Fruit fly (Drosophila melanogaster) whole organism, embryonic: Measurements from ENCODE around the gene CG7069.

Source experiments
- Ada2b ChIP-seq: fragments of 200-800 bp; sonication (Bioruptor generic); IDR thresholded peaks from 2 replicates; pipeline ENCODE4 v1.3.6; 2022; ENCODE audit warnings: missing biosample characterization, missing genetic modification characterization
- Awh ChIP-seq: fragments of 200-800 bp; sonication (Bioruptor generic); IDR thresholded peaks from 2 replicates; pipeline ENCODE4, ENCODE4 v1.3.6; 2022; ENCODE audit warnings: missing biosample characterization, missing genetic modification characterization
- Bgb ChIP-seq: fragments of 200-800 bp; sonication (Bioruptor generic); IDR thresholded peaks from 2 replicates; pipeline ENCODE4 v1.3.6; 2022; ENCODE audit warnings: missing biosample characterization, missing genetic modification characterization; ENCODE audit not compliant: partially characterized antibody
- CG10209 ChIP-seq: fragments of 200-800 bp; sonication (Bioruptor generic); optimal IDR thresholded peaks from 3 replicates; lab custom pipeline; 2017; ENCODE audit warnings: missing biosample characterization, mild to moderate bottlenecking, missing genetic modification characterization, missing genetic modification reagents
- CG10321 ChIP-seq: fragments of 200-800 bp; sonication (Bioruptor generic); IDR thresholded peaks from 2 replicates; pipeline ENCODE4 v1.3.6; 2022; ENCODE audit warnings: missing biosample characterization, missing genetic modification characterization
- CG10959 ChIP-seq: fragments of 200-800 bp; sonication (Bioruptor generic); IDR thresholded peaks from 2 replicates; pipeline ENCODE4 v1.3.6; 2022; ENCODE audit warnings: missing biosample characterization, missing genetic modification characterization
- CG11456 ChIP-seq: fragments of 200-800 bp; sonication (Bioruptor generic); IDR thresholded peaks from 3 replicates; pipeline ENCODE4 v1.3.6; 2022; ENCODE audit warnings: missing biosample characterization, missing genetic modification characterization
- CG11560 ChIP-seq: fragments of 200-800 bp; sonication (Bioruptor generic); IDR thresholded peaks from 3 replicates; pipeline ENCODE4 v1.3.6; 2022; ENCODE audit warnings: missing biosample characterization, missing genetic modification characterization
- CG12744 ChIP-seq: fragments of 200-800 bp; sonication (Bioruptor generic); optimal IDR thresholded peaks from 2 replicates; lab custom pipeline; 2016; ENCODE audit warnings: missing biosample characterization, missing genetic modification characterization
- CG14667 ChIP-seq: fragments of 200-800 bp; sonication (Bioruptor generic); IDR thresholded peaks from 2 replicates; pipeline ENCODE4 v1.3.6; 2022; ENCODE audit warnings: missing biosample characterization, missing genetic modification characterization
- CG17829 ChIP-seq: fragments of 200-800 bp; optimal IDR thresholded peaks from 2 replicates; lab custom pipeline; 2019; ENCODE audit warnings: missing biosample characterization, mild to moderate bottlenecking, missing genetic modification characterization, moderate library complexity
- CG3163 ChIP-seq: fragments of 200-800 bp; sonication (Bioruptor generic); optimal IDR thresholded peaks from 3 replicates; lab custom pipeline; 2016; ENCODE audit warnings: missing biosample characterization, missing genetic modification characterization
- CG32767 ChIP-seq: fragments of 200-800 bp; sonication (Bioruptor generic); IDR thresholded peaks from 2 replicates; pipeline ENCODE4 v1.3.6; 2022; ENCODE audit warnings: missing biosample characterization, missing genetic modification characterization
- CG4360 ChIP-seq: fragments of 200-800 bp; sonication (Bioruptor generic); IDR thresholded peaks from 2 replicates; pipeline ENCODE4 v1.3.6; 2022; ENCODE audit warnings: missing biosample characterization, missing genetic modification characterization
- CG6689 ChIP-seq: fragments of 200-800 bp; sonication (Bioruptor generic); IDR thresholded peaks from 2 replicates; pipeline ENCODE4 v1.3.6; 2022; ENCODE audit warnings: missing biosample characterization, missing genetic modification characterization
- CG8924 ChIP-seq: fragments of 200-800 bp; optimal IDR thresholded peaks from 3 replicates; lab custom pipeline; 2019; ENCODE audit warnings: missing biosample characterization, mild to moderate bottlenecking, missing genetic modification characterization, moderate library complexity
- CG9215 ChIP-seq: fragments of 200-800 bp; sonication (Bioruptor generic); IDR thresholded peaks from 2 replicates; pipeline ENCODE4 v1.3.6; 2022; ENCODE audit warnings: missing biosample characterization, missing genetic modification characterization
- CG9932 ChIP-seq: fragments of 200-800 bp; sonication (Bioruptor generic); IDR thresholded peaks from 2 replicates; pipeline ENCODE4 v1.3.6; 2022; ENCODE audit warnings: missing biosample characterization, missing genetic modification characterization
- Drgx ChIP-seq: fragments of 200-800 bp; sonication (Bioruptor generic); IDR thresholded peaks from 2 replicates; pipeline ENCODE4 v1.3.6; 2022; ENCODE audit warnings: missing biosample characterization, missing genetic modification characterization
- Ets97D ChIP-seq: fragments of 200-800 bp; sonication (Bioruptor generic); optimal IDR thresholded peaks from 3 replicates; lab custom pipeline; 2016; ENCODE audit warnings: missing biosample characterization, missing genetic modification characterization
- Fer1 ChIP-seq: fragments of 200-800 bp; sonication (Bioruptor generic); optimal IDR thresholded peaks from 2 replicates; lab custom pipeline; 2017; ENCODE audit warnings: missing biosample characterization, mild to moderate bottlenecking, missing genetic modification characterization
- Gsc ChIP-seq: fragments of 200-800 bp; sonication (Bioruptor generic); IDR thresholded peaks from 2 replicates; pipeline ENCODE4 v1.3.6; 2022; ENCODE audit warnings: missing biosample characterization, missing genetic modification characterization
- Gug ChIP-seq: fragments of 200-800 bp; sonication (Bioruptor generic); IDR thresholded peaks from 4 replicates; pipeline ENCODE4 v1.3.6; 2022; ENCODE audit warnings: missing biosample characterization, missing genetic modification characterization
- HLH54F ChIP-seq: fragments of 200-800 bp; sonication (Bioruptor generic); optimal IDR thresholded peaks from 3 replicates; lab custom pipeline; 2016; ENCODE audit warnings: missing biosample characterization, missing genetic modification characterization
- Hsf ChIP-seq: fragments of 200-800 bp; sonication (Bioruptor generic); optimal IDR thresholded peaks from 3 replicates; lab custom pipeline; 2016; ENCODE audit warnings: missing biosample characterization, missing genetic modification characterization
- Max ChIP-seq: fragments of 200-800 bp; sonication (Bioruptor generic); optimal IDR thresholded peaks from 2 replicates; lab custom pipeline; 2016; ENCODE audit warnings: missing biosample characterization, mild to moderate bottlenecking, missing genetic modification characterization
- Meics ChIP-seq: fragments of 200-800 bp; sonication (Bioruptor generic); optimal IDR thresholded peaks from 2 replicates; lab custom pipeline; 2017; ENCODE audit warnings: missing biosample characterization, mild to moderate bottlenecking, missing genetic modification characterization
- NK7.1 ChIP-seq: fragments of 200-800 bp; sonication (Bioruptor generic); optimal IDR thresholded peaks from 3 replicates; lab custom pipeline; 2016; ENCODE audit warnings: missing biosample characterization, missing genetic modification characterization
- Neu2 ChIP-seq: fragments of 200-800 bp; sonication (Bioruptor generic); optimal IDR thresholded peaks from 3 replicates; lab custom pipeline; 2016; ENCODE audit warnings: missing biosample characterization, missing genetic modification characterization, borderline replicate concordance
- Ptx1 ChIP-seq: fragments of 200-800 bp; sonication (Bioruptor generic); IDR thresholded peaks from 2 replicates; pipeline ENCODE4 v1.3.6; 2022; ENCODE audit warnings: missing biosample characterization, missing genetic modification characterization
- Side ChIP-seq: fragments of 200-800 bp; sonication (Bioruptor generic); optimal IDR thresholded peaks from 2 replicates; lab custom pipeline; 2016; ENCODE audit warnings: missing biosample characterization, missing genetic modification characterization
- az2 ChIP-seq: fragments of 200-800 bp; sonication (Bioruptor generic); optimal IDR thresholded peaks from 3 replicates; lab custom pipeline; 2016; ENCODE audit warnings: missing biosample characterization, missing genetic modification characterization
- bab2 ChIP-seq: fragments of 200-800 bp; sonication (Bioruptor generic); optimal IDR thresholded peaks from 2 replicates; lab custom pipeline; 2016; ENCODE audit warnings: missing biosample characterization, missing genetic modification characterization
- br ChIP-seq: fragments of >200 bp; optimal IDR thresholded peaks from 2 replicates; lab custom pipeline; 2017
- chn ChIP-seq: fragments of 200-800 bp; sonication (Bioruptor generic); optimal IDR thresholded peaks from 2 replicates; lab custom pipeline; 2016; ENCODE audit warnings: missing biosample characterization, missing genetic modification characterization
- crp ChIP-seq, 2 experiments: fragments of 200-800 bp; sonication (Bioruptor generic); optimal IDR thresholded peaks; 2 replicates in 1 of 2; 3 replicates in 1 of 2; lab custom pipeline; 2017; ENCODE audit warnings: missing biosample characterization in 2 of 2, missing genetic modification characterization in 2 of 2, mild to moderate bottlenecking in 1 of 2, moderate library complexity in 1 of 2
- disco-r ChIP-seq: fragments of 200-800 bp; sonication (Bioruptor generic); optimal IDR thresholded peaks from 2 replicates; lab custom pipeline; 2016; ENCODE audit warnings: missing biosample characterization, missing genetic modification characterization
- fd64A ChIP-seq: fragments of 200-800 bp; sonication (Bioruptor generic); optimal IDR thresholded peaks from 3 replicates; lab custom pipeline; 2018; ENCODE audit warnings: missing biosample characterization, mild to moderate bottlenecking, missing genetic modification characterization
- fru ChIP-seq: fragments of >200 bp; optimal IDR thresholded peaks from 2 replicates; lab custom pipeline; 2017
- gce ChIP-seq: fragments of 200-800 bp; sonication (Bioruptor generic); IDR thresholded peaks from 3 replicates; pipeline ENCODE4 v1.3.6; 2022; ENCODE audit warnings: missing biosample characterization, missing genetic modification characterization
- gro ChIP-seq: fragments of 200-800 bp; sonication (Bioruptor generic); optimal IDR thresholded peaks from 2 replicates; lab custom pipeline; 2016; ENCODE audit warnings: missing biosample characterization, missing genetic modification characterization
- hkb ChIP-seq, 2 experiments: fragments of 200-800 bp in 1 of 2; fragments of >200 bp in 1 of 2; sonication (Bioruptor generic) in 1 of 2; IDR thresholded peaks in 1 of 2; optimal IDR thresholded peaks in 1 of 2; 2 replicates each; pipeline versions ENCODE4 v1.3.6 to Lab custom; 2017 to 2022; ENCODE audit warnings: missing biosample characterization in 1 of 2, missing genetic modification characterization in 1 of 2
- ken ChIP-seq: fragments of 200-800 bp; sonication (Bioruptor generic); IDR thresholded peaks from 3 replicates; pipeline ENCODE4 v1.3.6; 2022; ENCODE audit warnings: missing biosample characterization, missing genetic modification characterization
- nau ChIP-seq: fragments of 200-800 bp; sonication (Bioruptor generic); optimal IDR thresholded peaks from 3 replicates; lab custom pipeline; 2017; ENCODE audit warnings: missing biosample characterization, mild to moderate bottlenecking, missing genetic modification characterization, missing genetic modification reagents
- pho ChIP-seq: fragments of 200-800 bp; sonication (Bioruptor generic); optimal IDR thresholded peaks from 2 replicates; lab custom pipeline; 2016; ENCODE audit warnings: missing biosample characterization, missing genetic modification characterization
- sens ChIP-seq: fragments of 200-800 bp; sonication (Bioruptor generic); peaks from one replicate; lab custom pipeline; 2016; ENCODE audit warnings: missing biosample characterization, missing genetic modification characterization
- sqz ChIP-seq: fragments of 200-800 bp; sonication (Bioruptor generic); optimal IDR thresholded peaks from 3 replicates; lab custom pipeline; 2018; ENCODE audit warnings: missing biosample characterization, mild to moderate bottlenecking, missing genetic modification characterization
- ssp ChIP-seq: fragments of 200-800 bp; sonication (Bioruptor generic); IDR thresholded peaks from 2 replicates; pipeline ENCODE4 v1.3.6; 2022; ENCODE audit warnings: missing biosample characterization, missing genetic modification characterization
- tup ChIP-seq: fragments of 200-800 bp; sonication (Bioruptor generic); optimal IDR thresholded peaks from 2 replicates; lab custom pipeline; 2016; ENCODE audit warnings: missing biosample characterization, mild to moderate bottlenecking, missing genetic modification characterization, moderate library complexity
- twi ChIP-seq: fragments of 200-800 bp; optimal IDR thresholded peaks from 2 replicates; lab custom pipeline; 2019; ENCODE audit warnings: missing biosample characterization, mild to moderate bottlenecking, missing genetic modification characterization, moderate library complexity
- vfl ChIP-seq: fragments of 200-800 bp; sonication (Bioruptor generic); optimal IDR thresholded peaks from 2 replicates; lab custom pipeline; 2016; ENCODE audit warnings: missing biosample characterization, missing genetic modification characterization
- z ChIP-seq: fragments of 200-800 bp; sonication (Bioruptor generic); IDR thresholded peaks from 3 replicates; pipeline ENCODE4 v1.3.6; 2022; ENCODE audit warnings: missing biosample characterization, missing genetic modification characterization
- zen ChIP-seq: fragments of 200-800 bp; sonication (Bioruptor generic); optimal IDR thresholded peaks from 3 replicates; lab custom pipeline; 2018; ENCODE audit warnings: missing biosample characterization, mild to moderate bottlenecking, missing genetic modification characterization, moderate library complexity

Gene CG7069

dm6 chr3R:22421618-22422017, 49.0 kb downstream of the CG7069 start (continued):
- TF ChIP-seq gro (GFP tag; lab: Kevin White, UChicago): peak; percentile 27
- peak; percentile 41 for TF ChIP-seq CG17829
- no peak for TF ChIP-seq crp (GFP tag; optimal IDR thresholded peaks at IDR 0.05; lab: Kevin White, UChicago)
- peak; percentile 39 for TF ChIP-seq chn
- TF ChIP-seq sqz (GFP tag; lab: Kevin White, UChicago): no peak
- no peak for TF ChIP-seq zen
- TF ChIP-seq CG14667 (GFP tag; lab: Robert Waterston, UW): peak; percentile 63
- peak; percentile 63 for TF ChIP-seq Fer1 (GFP tag; lab: Kevin White, UChicago)
- peak; percentile 71 for TF ChIP-seq CG6689 (GFP tag; lab: Robert Waterston, UW)
- TF ChIP-seq ken: peak; percentile 70; the same call in 2 of the 3 replicates
- peak; percentile 84 for TF ChIP-seq Ada2b (GFP tag; lab: Robert Waterston, UW)
- TF ChIP-seq tup (GFP tag; lab: Kevin White, UChicago): no peak
- TF ChIP-seq Drgx (GFP tag; lab: Robert Waterston, UW): peak; percentile 78
- peak; percentile 46 for TF ChIP-seq NK7.1 (GFP tag; lab: Kevin White, UChicago)
- TF ChIP-seq Meics: peak; percentile 62
- TF ChIP-seq az2: peak; percentile 56
- peak; percentile 50 for TF ChIP-seq bab2
- peak; percentile 75 for TF ChIP-seq Gug (GFP tag; lab: Robert Waterston, UW)
- peak; percentile 10 for TF ChIP-seq CG12744 (GFP tag; lab: Kevin White, UChicago)
- TF ChIP-seq Side (GFP tag; lab: Kevin White, UChicago): peak; percentile 5
- TF ChIP-seq twi (tag; lab: Kevin White, UChicago): peak; percentile 24
- TF ChIP-seq Bgb (GFP tag; lab: Robert Waterston, UW): no peak
- TF ChIP-seq HLH54F (GFP tag; lab: Kevin White, UChicago): peak; percentile 27
- TF ChIP-seq gce (GFP tag; lab: Robert Waterston, UW): peak; percentile 73; the same call in 2 of the 3 replicates
- TF ChIP-seq fru (lab: Kevin White, UChicago): no peak
- TF ChIP-seq pho (GFP tag; lab: Kevin White, UChicago): peak; percentile 62
- peak; percentile 51 for TF ChIP-seq ssp (GFP tag; lab: Robert Waterston, UW)
- no peak for TF ChIP-seq fd64A
- TF ChIP-seq CG4360 (GFP tag; lab: Robert Waterston, UW): 0 out of 2 replicates have a peak, but pooled peaks have one; percentile 11
- peak; percentile 43 for TF ChIP-seq hkb (optimal IDR thresholded peaks at IDR 0.05; lab: Kevin White, UChicago)
- TF ChIP-seq hkb (GFP tag; IDR thresholded peaks at IDR 0.05; lab: Robert Waterston, UW): peak; percentile 86
- no peak for TF ChIP-seq vfl (GFP tag; lab: Kevin White, UChicago)
- TF ChIP-seq disco-r (GFP tag; lab: Kevin White, UChicago): no peak
- peak; percentile 87 for TF ChIP-seq CG11456 (GFP tag; lab: Robert Waterston, UW)
- no peak for TF ChIP-seq CG8924 (tag; lab: Kevin White, UChicago)
- peak; percentile 68 for TF ChIP-seq CG9215 (GFP tag; lab: Robert Waterston, UW)
- TF ChIP-seq Gsc (GFP tag; lab: Robert Waterston, UW): no peak
- TF ChIP-seq CG9932 (GFP tag; lab: Robert Waterston, UW): peak; percentile 77
- TF ChIP-seq CG10959: peak; percentile 30; the same call in 1 of the 2 replicates
- peak; percentile 60; the same call in 1 of the 2 replicates for TF ChIP-seq CG32767
- TF ChIP-seq z: no peak
- TF ChIP-seq Ets97D (GFP tag; lab: Kevin White, UChicago): no peak
- TF ChIP-seq nau (GFP tag; lab: Kevin White, UChicago): no peak
- peak; percentile 84 for TF ChIP-seq Ptx1 (GFP tag; lab: Robert Waterston, UW)
- TF ChIP-seq Awh (GFP tag; lab: Robert Waterston, UW): 0 out of 2 replicates have a peak, but pooled peaks have one; percentile 50
- TF ChIP-seq CG10209 (GFP tag; lab: Kevin White, UChicago): peak; percentile 33
- TF ChIP-seq sens: peak; percentile 89
- peak; percentile 31; the same call in 1 of the 2 replicates for TF ChIP-seq CG10321 (GFP tag; lab: Robert Waterston, UW)
- TF ChIP-seq br (lab: Kevin White, UChicago): no peak
- TF ChIP-seq Neu2: no peak
- peak; percentile 23 for TF ChIP-seq Hsf
- TF ChIP-seq CG3163 (GFP tag; lab: Kevin White, UChicago): no peak
- TF ChIP-seq CG11560 (tag; lab: Robert Waterston, UW): peak; percentile 65; the same call in 2 of the 3 replicates
- no peak for TF ChIP-seq Max (GFP tag; lab: Kevin White, UChicago)
